Fruit fly (Drosophila melanogaster) whole organism, larva: ENCODE measurements around the gene dos.

Experiments
- noc ChIP-seq: fragments of 200-800 bp; sonication (Bioruptor generic); optimal IDR thresholded peaks from 3 replicates; lab custom pipeline; 2019; ENCODE audit warnings: missing biosample characterization, mild to moderate bottlenecking, missing genetic modification characterization, moderate library complexity

dos gene

dm6 chr3L:2589167-2589910, at the start of gene dos:
dos (plus strand) TSS chr3L:2589414.
- peak; percentile 29 for TF ChIP-seq noc (tag; lab: Kevin White, UChicago)

dm6 chr3L:2541361-2541760, 47.9 kb upstream of the dos start:
- TF ChIP-seq noc (tag; lab: Kevin White, UChicago) = no peak

DNA sequence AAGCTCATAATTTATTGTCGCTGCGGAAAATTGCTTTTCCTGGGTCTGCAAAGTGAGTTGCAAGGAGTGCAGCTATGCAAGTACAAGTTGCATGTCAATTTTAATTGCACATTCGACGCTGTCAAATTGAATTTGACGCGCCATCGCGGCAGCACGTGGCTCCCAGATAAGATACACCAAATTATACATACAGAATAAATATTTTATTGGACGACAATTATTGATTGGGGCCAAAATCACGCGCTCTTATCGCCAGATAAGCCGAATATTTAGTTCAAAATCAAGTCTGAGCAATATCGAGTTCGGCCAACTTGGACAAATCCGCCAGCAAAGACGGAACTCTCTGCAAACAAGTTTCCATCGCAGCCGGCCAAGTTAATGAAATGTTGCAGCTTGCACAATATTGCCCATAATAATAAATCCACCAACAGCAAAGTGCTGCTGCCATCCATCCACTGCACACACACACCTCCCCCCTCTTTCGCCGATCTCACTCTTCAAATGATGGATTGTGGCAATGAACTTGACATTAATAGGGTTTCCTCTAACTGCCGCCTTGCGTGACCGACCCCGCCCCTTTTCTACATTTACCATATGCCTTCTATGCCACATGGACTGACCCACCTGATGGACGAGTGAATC, 44.7 kb upstream of the dos start:
- TF ChIP-seq noc (tag; lab: Kevin White, UChicago) = no peak

- TF ChIP-seq noc (tag; lab: Kevin White, UChicago) = no peak
Measured at dm6 chr3L:2545077-2545453, 44.1 kb upstream of the dos start.

- no peak for TF ChIP-seq noc (tag; lab: Kevin White, UChicago)
Measured at dm6 chr3L:2545913-2546312, 43.3 kb upstream of the dos start.

dm6 chr3L:2548932-2549331, 40.3 kb upstream of the dos start:
- no peak for TF ChIP-seq noc (tag; lab: Kevin White, UChicago)

DNA sequence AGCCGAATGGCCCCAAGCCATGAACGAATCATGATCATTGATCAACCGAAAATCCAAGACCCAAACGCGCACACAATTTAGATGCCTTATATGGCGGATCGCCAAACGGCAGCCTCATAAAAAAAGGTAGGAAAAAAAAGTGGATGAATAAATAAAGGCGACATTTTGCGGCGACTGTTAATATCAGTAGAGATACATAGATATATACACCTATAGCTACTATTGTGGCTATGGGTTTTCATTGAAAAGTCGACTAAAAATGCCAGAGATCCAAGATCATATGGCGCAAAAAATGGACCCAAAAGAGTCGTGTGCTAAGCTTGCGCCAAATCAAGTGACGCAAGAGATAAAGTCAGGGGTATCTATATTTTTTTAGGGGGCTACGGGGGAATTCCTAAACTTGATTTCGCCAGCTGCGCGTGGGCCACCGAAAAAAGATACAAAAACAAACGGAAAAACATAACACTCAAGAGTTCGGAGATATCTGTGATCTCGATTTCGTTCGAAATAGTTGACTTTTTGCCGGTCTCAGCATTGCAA, 38.0 kb upstream of the dos start:
- TF ChIP-seq noc (tag; lab: Kevin White, UChicago) = no peak

dm6 chr3L:2552116-2552843, 36.9 kb upstream of the dos start:
- TF ChIP-seq noc (tag; lab: Kevin White, UChicago) = no peak

- TF ChIP-seq noc (tag; lab: Kevin White, UChicago) = no peak
Measured at dm6 chr3L:2552844-2553839, 36.1 kb upstream of the dos start.

DNA sequence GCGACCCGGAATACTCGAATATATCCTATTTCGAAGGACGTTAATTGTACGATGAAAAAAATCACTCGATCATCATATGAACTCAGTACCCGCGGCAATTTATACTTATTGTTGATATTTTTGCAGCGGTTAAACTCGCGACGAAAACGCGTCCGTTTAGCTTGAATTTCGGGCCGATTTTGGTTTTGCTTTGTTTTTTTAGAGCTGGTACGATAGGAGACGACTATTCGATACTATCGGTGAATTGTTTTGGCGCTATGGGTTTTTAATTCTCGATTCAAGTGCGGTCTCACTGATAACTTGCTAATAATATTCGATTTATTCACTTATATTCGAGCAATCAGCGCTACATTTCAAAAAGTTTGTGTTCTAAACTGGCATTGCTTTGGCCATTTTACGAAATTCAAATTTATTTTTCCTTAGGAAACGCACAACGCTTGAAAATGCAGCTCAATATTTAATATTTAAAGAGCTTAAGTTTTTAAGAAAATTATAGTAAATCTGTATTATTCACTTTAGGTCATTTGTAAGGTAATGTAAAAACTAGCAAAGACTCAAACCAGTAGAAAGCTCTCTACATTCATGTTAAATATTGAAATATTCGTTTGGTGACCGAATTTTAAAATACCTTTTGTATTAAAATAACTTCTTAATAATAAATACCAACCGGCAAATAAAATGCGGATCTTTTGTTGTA, 34.9 kb upstream of the dos start, which contains the start of gene Spn:
Gene Spn (minus strand): TSS at position 175 of the 697 bp plus-strand sequence.
- TF ChIP-seq noc (tag; lab: Kevin White, UChicago) = no peak

DNA sequence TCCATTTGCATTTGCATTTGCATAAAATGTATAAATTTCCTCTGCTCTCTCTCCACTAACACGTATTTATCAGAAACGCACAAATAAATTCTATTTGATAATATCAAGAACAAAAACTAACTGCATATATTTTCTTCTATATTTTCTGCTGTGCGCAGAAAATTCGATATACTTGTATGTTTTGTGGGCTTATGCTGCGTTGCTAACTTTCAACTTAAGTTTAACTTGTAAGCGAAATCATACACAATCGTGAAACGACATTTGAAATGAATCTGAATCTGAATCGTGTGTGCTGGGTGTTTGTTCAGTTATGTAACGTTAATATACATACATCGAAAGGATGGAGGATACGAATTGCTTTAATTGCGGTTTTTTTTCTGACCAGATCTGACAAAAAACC, 33.5 kb upstream of the dos start:
- TF ChIP-seq noc (tag; lab: Kevin White, UChicago) = no peak

DNA sequence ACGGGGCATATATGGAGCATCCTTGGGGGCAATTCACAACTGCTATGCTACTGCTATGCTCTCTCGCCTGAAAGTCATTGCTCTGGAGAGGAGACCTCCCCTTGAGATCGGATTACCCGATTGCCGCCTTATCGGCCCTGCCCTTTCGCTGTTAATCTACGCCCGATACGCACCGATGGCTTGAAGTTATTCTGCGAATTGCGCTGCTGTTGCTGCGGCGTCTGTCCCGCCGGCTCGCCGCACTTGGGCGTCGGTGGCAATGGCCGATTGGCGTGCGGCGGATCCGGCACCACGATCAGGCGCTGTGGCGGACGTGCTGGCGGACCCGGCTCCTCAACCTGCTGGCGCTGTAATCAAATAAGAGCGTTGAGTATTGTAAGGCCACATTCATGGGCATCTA, 23.2 kb upstream of the dos start:
- no peak for TF ChIP-seq noc (tag; lab: Kevin White, UChicago)

dm6 chr3L:2567050-2567609, 22.1 kb upstream of the dos start:
- TF ChIP-seq noc (tag; lab: Kevin White, UChicago) = no peak

dm6 chr3L:2568274-2568673, 20.9 kb upstream of the dos start:
- TF ChIP-seq noc (tag; lab: Kevin White, UChicago) = no peak
